Worm (Caenorhabditis elegans) whole organism, L3 larva: Measurements from ENCODE around the gene dhrr-1.
A peak's percentile ranks its signal among the peaks of the same experiment; 100 is the strongest.

Source experiments
- ZK546.5 ChIP-seq: sonication (generic microtip); optimal IDR thresholded peaks from 2 replicates; lab custom pipeline; 2017; ENCODE audit warnings: missing biosample characterization, missing genetic modification characterization
- aly-2 ChIP-seq: fragments of 150-350 bp; optimal IDR thresholded peaks from 2 replicates; lab custom pipeline; 2014; ENCODE audit warnings: missing biosample characterization, missing genetic modification characterization
- ama-1 ChIP-seq: fragments of 150-350 bp; optimal IDR thresholded peaks from 2 replicates; lab custom pipeline; 2018
- ceh-28 ChIP-seq: fragments of 150-350 bp; optimal IDR thresholded peaks from 2 replicates; lab custom pipeline; 2014; ENCODE audit warnings: missing biosample characterization, missing genetic modification reagents, missing genetic modification characterization
- ceh-82 ChIP-seq: fragments of 150-350 bp; optimal IDR thresholded peaks from 2 replicates; lab custom pipeline; 2014; ENCODE audit warnings: missing biosample characterization, missing genetic modification characterization
- daf-12 ChIP-seq: fragments of 150-350 bp; optimal IDR thresholded peaks from 2 replicates; lab custom pipeline; 2014; ENCODE audit warnings: missing biosample characterization, missing genetic modification reagents, missing genetic modification characterization
- egl-5 ChIP-seq: fragments of 150-350 bp; optimal IDR thresholded peaks from 2 replicates; lab custom pipeline; 2017; ENCODE audit warnings: missing biosample characterization, missing genetic modification reagents, missing genetic modification characterization, inconsistent platforms
- elt-3 ChIP-seq, 3 experiments: fragments of 150-350 bp in 1 of 3; sonication (generic microtip) in 2 of 3; optimal IDR thresholded peaks; 2 replicates in 2 of 3; 4 replicates in 1 of 3; lab custom pipeline; 2014 to 2017; ENCODE audit warnings: missing biosample characterization in 3 of 3, missing genetic modification characterization in 3 of 3
- fkh-10 ChIP-seq: sonication (generic microtip); optimal IDR thresholded peaks from 2 replicates; lab custom pipeline; 2017; ENCODE audit warnings: missing biosample characterization, missing genetic modification reagents, missing genetic modification characterization
- hmg-11 ChIP-seq: sonication (generic microtip); optimal IDR thresholded peaks from 2 replicates; lab custom pipeline; 2016; ENCODE audit warnings: missing genetic modification characterization, missing compliant biosample characterization
- jun-1 ChIP-seq: fragments of 150-350 bp; optimal IDR thresholded peaks from 2 replicates; lab custom pipeline; 2014; ENCODE audit warnings: missing biosample characterization, missing genetic modification reagents, missing genetic modification characterization
- lin-15B ChIP-seq: fragments of 150-350 bp; optimal IDR thresholded peaks from 2 replicates; lab custom pipeline; 2014; ENCODE audit warnings: missing biosample characterization, missing genetic modification characterization
- lin-39 ChIP-seq: fragments of 150-350 bp; optimal IDR thresholded peaks from 2 replicates; lab custom pipeline; 2018; ENCODE audit warnings: missing biosample characterization, missing genetic modification reagents, missing genetic modification characterization
- lsy-12 ChIP-seq: sonication (generic microtip); optimal IDR thresholded peaks from 2 replicates; lab custom pipeline; 2016; ENCODE audit warnings: mild to moderate bottlenecking, missing genetic modification characterization, missing compliant biosample characterization
- mml-1 ChIP-seq: fragments of 150-350 bp; sonication (generic microtip); optimal IDR thresholded peaks from 3 replicates; lab custom pipeline; 2014; ENCODE audit warnings: missing biosample characterization, missing genetic modification characterization
- nfya-1 ChIP-seq: sonication (generic microtip); optimal IDR thresholded peaks from 2 replicates; lab custom pipeline; 2017; ENCODE audit warnings: missing genetic modification characterization, mild to moderate bottlenecking, missing compliant biosample characterization, antibody characterized with exemption, moderate library complexity; ENCODE audit not compliant: insufficient read depth
- nhr-23 ChIP-seq: fragments of 150-350 bp; optimal IDR thresholded peaks from 2 replicates; lab custom pipeline; 2014; ENCODE audit warnings: missing biosample characterization, missing genetic modification reagents, missing genetic modification characterization
- nhr-25 ChIP-seq: sonication (generic microtip); optimal IDR thresholded peaks from 2 replicates; lab custom pipeline; 2017; ENCODE audit warnings: missing biosample characterization, missing genetic modification characterization
- nhr-43 ChIP-seq: sonication (generic microtip); optimal IDR thresholded peaks from 2 replicates; lab custom pipeline; 2016; ENCODE audit warnings: mild to moderate bottlenecking, missing genetic modification characterization, missing compliant biosample characterization; ENCODE audit not compliant: poor library complexity, severe bottlenecking
- nhr-67 ChIP-seq: fragments of 150-350 bp; optimal IDR thresholded peaks from 2 replicates; lab custom pipeline; 2014; ENCODE audit warnings: missing biosample characterization, missing genetic modification characterization
- nhr-76 ChIP-seq: fragments of 150-350 bp; sonication (generic microtip); optimal IDR thresholded peaks from 5 replicates; lab custom pipeline; 2014; ENCODE audit warnings: missing biosample characterization, missing genetic modification characterization
- nhr-77 ChIP-seq: fragments of 150-350 bp; optimal IDR thresholded peaks from 2 replicates; lab custom pipeline; 2014; ENCODE audit warnings: missing biosample characterization, missing genetic modification characterization
- pha-4 ChIP-seq: fragments of 150-350 bp; optimal IDR thresholded peaks from 2 replicates; lab custom pipeline; 2014; ENCODE audit warnings: missing biosample characterization, missing genetic modification reagents, missing genetic modification characterization
- pqm-1 ChIP-seq: fragments of 150-350 bp; optimal IDR thresholded peaks from 2 replicates; lab custom pipeline; 2017; ENCODE audit warnings: missing biosample characterization, missing genetic modification characterization, inconsistent platforms
- snpc-4 ChIP-seq: fragments of 150-350 bp; optimal IDR thresholded peaks from 2 replicates; lab custom pipeline; 2014; ENCODE audit warnings: missing biosample characterization, missing genetic modification characterization
- tbx-2 ChIP-seq: sonication (generic microtip); optimal IDR thresholded peaks from 2 replicates; lab custom pipeline; 2016; ENCODE audit warnings: mild to moderate bottlenecking, missing genetic modification characterization, missing compliant biosample characterization
- unc-39 ChIP-seq: sonication (generic microtip); optimal IDR thresholded peaks from 4 replicates; lab custom pipeline; 2017; ENCODE audit warnings: missing biosample characterization, missing genetic modification characterization
- unc-62 ChIP-seq: fragments of 150-350 bp; sonication (generic microtip); optimal IDR thresholded peaks from 4 replicates; lab custom pipeline; 2014; ENCODE audit warnings: missing biosample characterization, missing genetic modification reagents, missing genetic modification characterization
- zag-1 ChIP-seq: fragments of 150-350 bp; optimal IDR thresholded peaks from 2 replicates; lab custom pipeline; 2014; ENCODE audit warnings: missing biosample characterization, missing genetic modification characterization

dhrr-1 gene

DNA sequence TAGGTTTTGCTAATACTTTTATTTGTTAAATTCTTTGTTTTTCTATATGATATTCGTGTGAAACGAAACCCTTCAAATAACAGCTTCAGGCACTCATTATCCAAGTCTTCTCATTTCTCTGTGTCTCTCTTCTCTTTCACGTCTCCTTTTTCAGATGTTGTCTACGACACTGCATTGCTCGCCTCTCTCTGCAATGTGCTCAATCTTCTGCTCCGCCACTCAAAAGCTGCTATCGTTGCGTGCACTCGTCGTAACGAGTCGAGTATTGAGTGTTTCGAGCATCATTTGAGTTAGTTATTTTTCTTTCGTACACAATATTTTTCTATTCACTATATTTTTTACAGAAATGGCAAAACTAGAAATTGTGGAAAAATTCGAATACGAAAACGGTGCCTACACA is 28.7 kb downstream of the dhrr-1 start:
- TF ChIP-seq ceh-28: no peak
- TF ChIP-seq nfya-1: peak; percentile 54
- peak; percentile 43 for TF ChIP-seq lin-39 (tag; lab: Kevin White, UChicago)
- TF ChIP-seq unc-39 (tag; lab: Kevin White, UChicago): no peak

DNA sequence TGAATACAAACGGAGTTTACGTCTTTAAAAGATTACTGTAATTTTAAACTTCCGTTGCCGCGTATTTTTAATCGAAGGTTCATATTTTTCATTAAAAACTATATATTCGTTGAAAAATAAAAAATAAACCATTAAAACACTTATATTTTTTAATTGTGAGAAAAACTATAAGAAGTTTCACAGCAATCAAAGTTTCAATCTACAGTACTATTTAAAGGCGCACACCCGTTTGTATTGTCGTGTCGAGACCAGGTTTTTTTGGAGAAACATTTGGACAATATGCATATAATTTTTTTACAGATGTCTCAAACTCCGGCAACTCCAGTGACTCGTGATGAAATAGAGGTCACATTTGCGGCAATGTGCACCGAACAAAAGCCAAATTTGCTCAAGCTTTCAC is 29.4 kb downstream of the dhrr-1 start, which contains the start of gene R08D7.5:
R08D7.5 (plus strand) TSS at position 301 of the 400 bp plus-strand sequence.
- TF ChIP-seq aly-2 (tag; lab: Kevin White, UChicago): no peak
- TF ChIP-seq nhr-67: no peak

DNA sequence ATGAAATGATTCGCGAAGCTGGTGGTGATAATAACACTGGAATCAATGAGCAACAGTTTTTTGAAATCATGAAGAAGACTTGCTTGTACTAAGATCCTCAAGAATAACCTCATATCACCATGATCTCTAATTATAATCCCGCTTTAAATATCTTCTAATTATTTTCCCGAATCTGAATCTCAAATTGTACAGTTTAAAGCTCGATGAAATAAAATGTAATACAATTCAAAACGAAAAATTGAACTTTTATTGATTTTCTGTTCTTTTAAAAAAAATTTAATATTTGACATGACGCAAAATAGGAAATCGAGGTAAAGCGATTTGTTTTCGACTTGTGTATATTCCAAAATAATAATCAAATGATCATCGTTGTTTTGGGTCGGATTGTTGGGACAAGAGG is 30.4 kb downstream of the dhrr-1 start:
- TF ChIP-seq ZK546.5 (tag; lab: Kevin White, UChicago): no peak
- TF ChIP-seq ceh-28: peak; percentile 8
- peak; percentile 47 for TF ChIP-seq nhr-43 (tag; lab: Kevin White, UChicago)
- TF ChIP-seq pqm-1 (tag; lab: Kevin White, UChicago): no peak
- TF ChIP-seq, all 47 proteins: peak for 2

DNA sequence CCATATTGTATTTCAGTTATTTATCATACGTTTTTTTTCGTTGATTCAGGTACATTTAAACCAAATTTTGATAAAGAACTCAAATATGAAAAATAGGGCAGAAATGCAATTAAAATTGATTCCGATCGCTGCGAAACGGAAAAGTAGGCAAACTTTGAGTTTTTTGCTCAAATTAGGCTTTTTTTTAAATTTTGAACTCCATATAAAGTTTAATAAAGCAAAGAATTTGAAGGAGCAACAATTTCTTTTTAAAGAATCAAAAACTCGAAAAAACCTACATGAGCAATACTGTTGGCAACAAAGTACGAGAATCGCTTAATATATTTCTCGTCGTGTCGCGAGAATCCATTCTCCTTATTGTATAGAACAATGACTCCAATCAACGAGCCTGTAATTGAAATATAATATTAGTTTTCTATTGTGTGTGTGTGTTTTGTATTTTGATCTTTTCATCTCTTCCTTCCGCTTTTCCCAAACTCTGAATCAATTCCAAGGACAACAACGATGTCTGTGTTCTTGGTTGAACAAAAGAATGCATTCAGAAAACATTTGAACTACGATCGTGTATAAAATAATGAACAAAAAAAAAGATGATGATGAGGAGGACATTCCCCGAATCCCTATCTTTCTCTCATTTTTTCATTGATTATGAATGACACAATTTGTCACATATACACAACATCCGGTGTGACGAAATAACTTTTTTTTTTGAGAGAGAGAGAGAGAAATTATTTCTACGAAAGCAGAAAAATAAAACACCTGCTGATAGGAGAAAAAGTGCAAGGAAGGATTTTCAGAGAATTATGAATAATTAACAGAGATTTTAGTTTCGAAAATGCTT is 34.3 kb downstream of the dhrr-1 start:
- TF ChIP-seq nhr-67 (no peak), aly-2 (tag; lab: Kevin White, UChicago) (no peak), lsy-12 (peak; percentile 35), daf-12 (tag; lab: Kevin White, UChicago) (no peak), elt-3 (tag; optimal IDR thresholded peaks at IDR 0.05; lab: Kevin White, UChicago) (no peak), nhr-25 (no peak), fkh-10 (GFP tag; lab: Kevin White, UChicago) (peak; percentile 13), ama-1 (no peak), unc-62 (GFP tag; lab: Kevin White, UChicago) (no peak)

DNA sequence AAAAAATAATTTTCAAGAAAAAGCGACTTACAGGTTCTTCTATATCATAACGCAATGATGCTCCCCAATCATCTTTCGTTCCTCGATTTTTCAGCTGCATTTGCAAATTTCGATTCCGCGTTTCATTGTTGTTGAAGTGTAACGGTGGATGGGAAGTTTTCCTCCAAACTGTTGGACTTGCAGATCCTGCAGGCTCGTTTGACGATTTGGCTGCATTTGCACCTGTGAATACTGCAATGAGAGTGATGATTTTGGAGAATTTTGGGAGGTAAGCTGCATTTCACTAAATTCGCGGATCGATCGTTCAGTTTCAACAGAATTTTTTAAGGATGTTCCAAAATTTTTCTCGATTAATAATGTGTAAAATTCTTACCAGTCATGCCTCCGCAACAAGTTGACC is 36.4 kb downstream of the dhrr-1 start:
- peak; percentile 52 for TF ChIP-seq nhr-43 (tag; lab: Kevin White, UChicago)
- TF ChIP-seq ceh-28: no peak
- TF ChIP-seq, all 47 proteins: peak for 1

DNA sequence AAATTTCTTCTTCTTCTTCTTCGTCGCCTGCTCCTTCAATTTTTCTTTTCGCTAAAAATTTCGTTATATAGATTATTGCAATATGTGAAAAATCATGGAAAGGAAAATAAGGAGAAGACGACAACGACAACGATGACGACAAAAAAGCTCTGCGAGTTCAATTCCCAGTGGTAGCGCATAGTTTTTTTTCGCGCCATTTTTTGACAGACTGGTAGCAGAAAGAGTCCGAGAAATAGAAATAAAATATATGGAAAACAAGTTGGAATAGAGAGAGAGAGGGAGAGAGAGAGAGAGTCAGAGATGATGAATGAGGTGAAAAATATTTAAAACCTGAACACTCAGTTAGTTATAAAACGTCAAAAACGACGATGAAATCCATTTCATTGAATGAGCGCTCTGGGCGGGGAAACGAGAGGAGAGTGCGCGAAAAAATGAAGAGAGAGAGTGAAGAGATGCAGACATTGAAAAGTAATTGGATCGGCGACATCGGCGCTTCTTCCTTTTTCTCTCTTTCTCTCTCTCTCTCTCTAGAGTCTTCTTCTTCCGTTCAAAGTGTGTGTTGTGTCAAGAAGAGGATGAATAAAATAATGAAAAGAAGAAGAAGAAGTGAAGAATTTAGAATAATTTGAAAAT is 37.5 kb downstream of the dhrr-1 start, which contains the start of gene pde-2:
pde-2 (minus strand) TSS at position 51 of the 633 bp plus-strand sequence.
- peak; percentile 25 for TF ChIP-seq nhr-23
- TF ChIP-seq lsy-12: peak; percentile 15
- no peak for TF ChIP-seq nhr-76 (tag; lab: Kevin White, UChicago)
- no peak for TF ChIP-seq ceh-82 (tag; lab: Kevin White, UChicago)
- peak; percentile 78 for TF ChIP-seq fkh-10 (GFP tag; lab: Kevin White, UChicago)
- TF ChIP-seq lin-15B (tag; lab: Kevin White, UChicago): peak; percentile 31
- peak; percentile 38 for TF ChIP-seq nhr-25
- peak; percentile 67 for TF ChIP-seq ama-1
- no peak for TF ChIP-seq pqm-1 (tag; lab: Kevin White, UChicago)
- TF ChIP-seq jun-1 (tag; lab: Kevin White, UChicago): no peak
- no peak for TF ChIP-seq nhr-77 (tag; lab: Kevin White, UChicago)
- peak; percentile 23 for TF ChIP-seq snpc-4 (tag; lab: Kevin White, UChicago)
- TF ChIP-seq nfya-1: peak; percentile 79
- TF ChIP-seq ceh-28: peak; percentile 7
- TF ChIP-seq mml-1 (tag; lab: Kevin White, UChicago): no peak
- peak; percentile 70 for TF ChIP-seq hmg-11 (tag; lab: Kevin White, UChicago)
- peak; percentile 61 for TF ChIP-seq pha-4 (tag; lab: Kevin White, UChicago)
- no peak for TF ChIP-seq ZK546.5 (tag; lab: Kevin White, UChicago)
- TF ChIP-seq egl-5 (tag; lab: Kevin White, UChicago): peak; percentile 18
- TF ChIP-seq zag-1: no peak
- peak; percentile 46 for TF ChIP-seq nhr-43 (tag; lab: Kevin White, UChicago)
- TF ChIP-seq tbx-2 (tag; lab: Kevin White, UChicago): peak; percentile 34
